Fruit fly (Drosophila melanogaster): Measurements from ENCODE around the gene CG33920.

CG33920 gene

DNA sequence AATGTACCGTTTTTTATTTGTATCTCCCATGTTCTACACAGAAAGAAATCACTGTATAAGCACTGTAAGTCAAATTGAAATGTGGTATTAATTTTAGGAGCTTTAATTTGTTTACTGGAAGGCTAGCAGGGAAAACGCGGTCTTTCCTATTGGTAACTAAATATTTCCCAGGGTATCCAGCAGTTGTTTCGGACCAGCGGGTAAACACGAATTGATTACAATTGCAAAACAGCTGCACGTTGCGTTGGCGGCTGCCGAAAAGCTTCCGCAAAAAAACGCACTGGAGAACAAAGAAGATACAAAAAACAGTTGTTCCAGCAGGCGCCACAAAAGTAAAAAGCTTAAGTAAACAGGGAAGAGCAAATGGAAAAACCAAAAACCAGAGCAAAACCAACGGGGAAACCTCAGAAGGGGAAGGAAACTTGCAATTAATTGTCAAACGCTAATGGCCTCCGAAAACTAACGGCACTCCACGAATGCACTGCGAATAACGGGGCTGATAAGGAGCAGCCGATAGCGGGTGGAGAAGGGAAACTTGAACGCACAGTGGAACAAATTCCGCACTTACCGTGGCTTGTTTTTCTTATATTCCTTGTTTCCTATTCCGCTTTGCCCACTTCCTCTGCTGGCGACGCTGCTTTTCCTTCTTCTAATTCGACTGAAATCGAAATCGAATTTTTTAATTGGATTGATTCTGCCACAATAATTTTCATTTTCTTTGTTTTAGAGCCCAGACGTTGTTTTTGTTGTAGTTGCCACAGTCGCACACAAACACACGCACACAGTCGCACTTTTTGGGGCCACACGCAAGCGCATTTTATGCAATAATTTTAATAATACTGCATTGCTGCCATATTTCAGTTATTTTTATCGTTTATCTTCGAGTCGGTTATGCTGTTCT lies 15.2 kb upstream of the CG33920 start (continued):
- TF ChIP-seq ci (GFP tag; IDR thresholded peaks at IDR 0.05) (peak; percentile 76), CG8944 (GFP tag; optimal IDR thresholded peaks at IDR 0.05) (peak; percentile 31), chm (GFP tag; IDR thresholded peaks at IDR 0.05) (no peak), NC2β (GFP tag; optimal IDR thresholded peaks at IDR 0.05) (peak; percentile 13), eve (GFP tag; optimal IDR thresholded peaks at IDR 0.05) (peak; percentile 9 to 64), CG7928 (GFP tag; optimal IDR thresholded peaks at IDR 0.05) (no peak), CG11085 (GFP tag; IDR thresholded peaks at IDR 0.05) (no peak), CG33213 (GFP tag; optimal IDR thresholded peaks at IDR 0.05) (no peak), zfh2 (GFP tag; optimal IDR thresholded peaks at IDR 0.05) (peak; percentile 7), CG10366 (GFP tag; IDR thresholded peaks at IDR 0.05) (peak; percentile 39), gsb (GFP tag; IDR thresholded peaks at IDR 0.05) (no peak), CG14860 (GFP tag; IDR thresholded peaks at IDR 0.05; ENCODE audit: partially characterized antibody) (0 out of 3 replicates have a peak, but pooled peaks have one; percentile 39), Lim3 (GFP tag; IDR thresholded peaks at IDR 0.05) (no peak), CG4282 (GFP tag; optimal IDR thresholded peaks at IDR 0.05) (peak; percentile 74), Bteb2 (GFP tag; optimal IDR thresholded peaks at IDR 0.05) (no peak), Spps (tag; optimal IDR thresholded peaks at IDR 0.05) (no peak), az2 (GFP tag; optimal IDR thresholded peaks at IDR 0.05) (peak; percentile 37), CG17361 (GFP tag; IDR thresholded peaks at IDR 0.05) (peak; percentile 49; the same call in 1 of the 3 replicates), hth (optimal IDR thresholded peaks at IDR 0.05) (no peak), NC2α (GFP tag; optimal IDR thresholded peaks at IDR 0.05) (peak; percentile 16), CG14050 (GFP tag; IDR thresholded peaks at IDR 0.05) (peak; percentile 38; the same call in 2 of the 3 replicates), CG17385 (GFP tag; optimal IDR thresholded peaks at IDR 0.05) (peak; percentile 21), CG12236 (GFP tag; optimal IDR thresholded peaks at IDR 0.05) (peak; percentile 2), CG30403 (GFP tag; optimal IDR thresholded peaks at IDR 0.05) (no peak), Taf1 (GFP tag; IDR thresholded peaks at IDR 0.05) (no peak), CG17359 (tag; optimal IDR thresholded peaks at IDR 0.05) (peak; percentile 45), Atf-2 (GFP tag; optimal IDR thresholded peaks at IDR 0.05) (peak; percentile 14), CG33557 (GFP tag; optimal IDR thresholded peaks at IDR 0.05) (no peak), fd102C (GFP tag; optimal IDR thresholded peaks at IDR 0.05) (no peak), zf30C (GFP tag; optimal IDR thresholded peaks at IDR 0.05) (no peak), CG7963 (GFP tag; IDR thresholded peaks at IDR 0.05; ENCODE audit: partially characterized antibody) (no peak), bsh (GFP tag; optimal IDR thresholded peaks at IDR 0.05) (peak in 1 of 2 experiments; percentile 61), CG18011 (GFP tag; optimal IDR thresholded peaks at IDR 0.05) (peak; percentile 2), grau (tag; optimal IDR thresholded peaks at IDR 0.05) (peak; percentile 38), twi (tag; optimal IDR thresholded peaks at IDR 0.05) (no peak), Kr (GFP tag; optimal IDR thresholded peaks at IDR 0.05) (no peak), CHES-1-like (GFP tag; optimal IDR thresholded peaks at IDR 0.05) (no peak), insv (GFP tag; optimal IDR thresholded peaks at IDR 0.05) (no peak), Dip2 (GFP tag; IDR thresholded peaks at IDR 0.05) (no peak), CG32767 (GFP tag; IDR thresholded peaks at IDR 0.05) (peak; percentile 31; the same call in 1 of the 2 replicates), sima (GFP tag; optimal IDR thresholded peaks at IDR 0.05) (no peak), abd-A (tag; optimal IDR thresholded peaks at IDR 0.05) (no peak), CG6272 (GFP tag; IDR thresholded peaks at IDR 0.05) (peak; percentile 40), CG13123 (GFP tag; optimal IDR thresholded peaks at IDR 0.05) (no peak), CG32532 (GFP tag; IDR thresholded peaks at IDR 0.05) (peak; percentile 43), Med (GFP tag) (peak; percentile 87), NfI (GFP tag; optimal IDR thresholded peaks at IDR 0.05) (peak; percentile 57)

All from whole organism, embryonic.